Worm (Caenorhabditis elegans) whole organism, mixed stage, embryonic: ENCODE results near the gene rga-5.

ENCODE experiments used
- lin-13 ChIP-seq: fragments of 150-350 bp; optimal IDR thresholded peaks from 2 replicates; lab custom pipeline; 2014; ENCODE audit warnings: missing biosample characterization, missing genetic modification characterization
- nhr-12 ChIP-seq: fragments of 150-350 bp; optimal IDR thresholded peaks from 2 replicates; lab custom pipeline; 2014; ENCODE audit warnings: missing biosample characterization, missing genetic modification characterization
- nhr-237 ChIP-seq: fragments of 150-350 bp; optimal IDR thresholded peaks from 2 replicates; lab custom pipeline; 2014; ENCODE audit warnings: missing biosample characterization, missing genetic modification characterization
- nhr-28 ChIP-seq: fragments of 150-350 bp; optimal IDR thresholded peaks from 2 replicates; lab custom pipeline; 2014; ENCODE audit warnings: missing biosample characterization, missing genetic modification characterization
- snpc-4 ChIP-seq: fragments of 150-350 bp; optimal IDR thresholded peaks from 2 replicates; lab custom pipeline; 2014; ENCODE audit warnings: missing biosample characterization, missing genetic modification characterization
- unc-120 ChIP-seq: sonication (generic microtip); optimal IDR thresholded peaks from 2 replicates; lab custom pipeline; 2017; ENCODE audit warnings: missing genetic modification characterization, missing compliant biosample characterization; ENCODE audit not compliant: poor library complexity, severe bottlenecking
- ztf-11 ChIP-seq: fragments of 150-350 bp; optimal IDR thresholded peaks from 2 replicates; lab custom pipeline; 2014; ENCODE audit warnings: missing biosample characterization, missing genetic modification characterization

DNA sequence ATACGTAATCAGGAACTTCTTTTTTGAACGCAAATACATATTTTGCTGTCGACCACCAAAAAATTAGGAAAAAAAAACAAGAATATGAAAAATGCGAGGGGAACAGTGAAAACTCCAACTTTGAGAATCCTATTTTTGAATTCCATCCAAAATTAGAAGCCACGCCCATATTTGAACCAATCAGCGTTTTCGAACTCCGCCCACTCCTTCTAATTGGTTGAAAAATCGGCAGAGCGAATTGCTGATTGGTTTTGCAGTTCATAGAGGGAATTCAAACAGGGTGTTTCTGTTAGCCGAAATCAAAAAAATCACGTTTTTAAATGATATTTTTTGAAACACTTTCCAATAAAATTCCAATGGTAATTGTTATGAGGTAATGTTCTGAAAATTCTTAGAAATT is 51.1 kb downstream of the rga-5 start:
- no peak for TF ChIP-seq lin-13 (tag; lab: Kevin White, UChicago)
- TF ChIP-seq snpc-4 (tag; lab: Kevin White, UChicago): no peak
- TF ChIP-seq unc-120: no peak
- no peak for TF ChIP-seq nhr-28 (tag; lab: Kevin White, UChicago)
- no peak for TF ChIP-seq ztf-11 (tag; lab: Kevin White, UChicago)
- TF ChIP-seq nhr-12 (tag; lab: Kevin White, UChicago): no peak
- no peak for TF ChIP-seq nhr-237 (tag; lab: Kevin White, UChicago)
